Worm (Caenorhabditis elegans) whole organism, young adult: ENCODE data around the gene dhs-20.

Experiments used
- F23B12.7 ChIP-seq: sonication (generic microtip); optimal IDR thresholded peaks from 2 replicates; lab custom pipeline; 2017; ENCODE audit warnings: missing genetic modification characterization, mild to moderate bottlenecking, missing compliant biosample characterization, antibody characterized with exemption, moderate library complexity; ENCODE audit not compliant: insufficient read depth
- Y56A3A.18 ChIP-seq: fragments of 200-800 bp; sonication (Bioruptor generic); IDR thresholded peaks from 2 replicates; pipeline ENCODE4 v1.3.6; 2022; ENCODE audit warnings: missing genetic modification reagents, missing genetic modification characterization, missing compliant biosample characterization
- akir-1 ChIP-seq: fragments of 200-800 bp; sonication (Bioruptor generic); optimal IDR thresholded peaks from 2 replicates; lab custom pipeline; 2018; ENCODE audit warnings: mild to moderate bottlenecking, missing genetic modification characterization, moderate library complexity, missing compliant biosample characterization
- ama-1 ChIP-seq, 3 experiments: fragments of 150-350 bp in 1 of 3; sonication (generic microtip) in 2 of 3; optimal IDR thresholded peaks; 2 replicates each; lab custom pipeline; 2014 to 2018; ENCODE audit warnings: missing biosample characterization in 2 of 3, missing genetic modification characterization in 2 of 3, missing genetic modification reagents in 2 of 3
- dpl-1 ChIP-seq: fragments of 150-350 bp; optimal IDR thresholded peaks from 2 replicates; lab custom pipeline; 2014; ENCODE audit warnings: missing biosample characterization, missing genetic modification reagents, missing genetic modification characterization
- egrh-3 ChIP-seq: fragments of 200-800 bp; sonication (Bioruptor generic); IDR thresholded peaks from 2 replicates; pipeline ENCODE4 v1.3.6; 2022; ENCODE audit warnings: missing genetic modification reagents, missing genetic modification characterization, missing compliant biosample characterization
- ets-4 ChIP-seq: fragments of 200-800 bp; sonication (Bioruptor generic); optimal IDR thresholded peaks from 2 replicates; lab custom pipeline; 2018; ENCODE audit warnings: mild to moderate bottlenecking, missing genetic modification characterization, missing compliant biosample characterization
- him-1 ChIP-seq: sonication (generic microtip); optimal IDR thresholded peaks from 2 replicates; lab custom pipeline; 2016; ENCODE audit warnings: missing genotype, missing genetic modification reagents, missing genetic modification characterization, missing compliant biosample characterization
- lin-26 ChIP-seq: fragments of 200-800 bp; sonication (Bioruptor generic); IDR thresholded peaks from 2 replicates; pipeline ENCODE4 v1.3.6; 2022; ENCODE audit warnings: missing genetic modification reagents, missing genetic modification characterization, missing compliant biosample characterization
- nhr-120 ChIP-seq: fragments of 200-800 bp; sonication (Bioruptor generic); IDR thresholded peaks from 2 replicates; pipeline ENCODE4 v1.3.6; 2022; ENCODE audit warnings: missing genetic modification characterization, missing compliant biosample characterization
- rec-8 ChIP-seq, 2 experiments: sonication (generic microtip); optimal IDR thresholded peaks; 2 replicates each; lab custom pipeline; 2016; ENCODE audit warnings: mild to moderate bottlenecking in 2 of 2, missing genetic modification characterization in 2 of 2, missing genetic modification reagents in 2 of 2, missing genotype in 2 of 2, missing biosample characterization in 1 of 2, missing compliant biosample characterization in 1 of 2, moderate library complexity in 1 of 2
- ztf-22 ChIP-seq: fragments of 200-800 bp; sonication (Bioruptor generic); optimal IDR thresholded peaks from 2 replicates; lab custom pipeline; 2018; ENCODE audit warnings: mild to moderate bottlenecking, missing genetic modification characterization, moderate library complexity, missing compliant biosample characterization

- TF ChIP-seq ama-1 (optimal IDR thresholded peaks at IDR 0.05; lab: Kevin White, UChicago) (no peak), ama-1 (GFP tag; optimal IDR thresholded peaks at IDR 0.05; lab: Kevin White, UChicago) (no peak), nhr-120 (GFP tag; lab: Robert Waterston, UW) (no peak), lin-26 (GFP tag; lab: Robert Waterston, UW) (no peak), him-1 (tag; lab: Kevin White, UChicago) (no peak), akir-1 (no peak), Y56A3A.18 (GFP tag; lab: Robert Waterston, UW) (no peak), egrh-3 (no peak), rec-8 (tag; optimal IDR thresholded peaks at IDR 0.05; lab: Kevin White, UChicago) (no peak), F23B12.7 (tag; lab: Kevin White, UChicago) (no peak), ets-4 (GFP tag; lab: Kevin White, UChicago) (no peak), ztf-22 (GFP tag; lab: Kevin White, UChicago) (no peak), dpl-1 (GFP tag; lab: Kevin White, UChicago) (no peak)
Observed at ce11 chrV:11580826-11581225, 23.5 kb downstream of the dhs-20 start, which contains the start of gene srx-90.
